Worm (Caenorhabditis elegans): ENCODE results near the gene W10G11.2.

- TF ChIP-seq lag-1 (GFP tag; IDR thresholded peaks at IDR 0.05) (no peak), snpc-4 (GFP tag; optimal IDR thresholded peaks at IDR 0.05) (no peak), snpc-4 (tag; optimal IDR thresholded peaks at IDR 0.05) (no peak), dpl-1 (GFP tag; optimal IDR thresholded peaks at IDR 0.05) (no peak), ceh-58 (GFP tag; IDR thresholded peaks at IDR 0.05) (no peak), ccch-3 (GFP tag; optimal IDR thresholded peaks at IDR 0.05) (no peak)
Measured at ce11 chrII:3550352-3550751, 11.1 kb downstream of the W10G11.2 start, which contains the start of gene W10G11.19.

Measured in whole organism, young adult.